Fruit fly (Drosophila melanogaster): ENCODE data around the gene kar.

DNA sequence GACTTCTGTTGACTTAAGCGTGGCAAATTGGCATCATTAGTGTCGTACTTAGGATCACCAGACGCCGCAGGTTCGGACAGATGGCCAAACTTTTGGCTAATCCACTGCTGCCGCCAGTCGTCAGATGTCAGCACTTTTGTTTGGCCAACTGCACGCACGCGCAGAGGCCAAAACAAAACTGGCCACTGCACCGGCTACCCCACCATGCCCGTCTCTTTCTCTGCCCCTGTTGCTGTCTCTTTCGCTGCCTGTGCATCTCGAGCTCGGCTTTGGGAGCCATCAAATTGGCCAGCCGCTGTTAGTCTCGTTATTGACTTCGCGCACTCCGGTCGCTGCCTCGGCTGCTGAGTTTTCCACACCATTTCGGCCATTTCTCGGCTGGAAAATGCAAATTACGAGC is 26.6 kb downstream of the kar start, which contains the start of gene CG14395:
- TF ChIP-seq CG14050 (GFP tag; IDR thresholded peaks at IDR 0.05) (no peak), CG1832 (GFP tag; optimal IDR thresholded peaks at IDR 0.05) (no peak), Bteb2 (GFP tag; optimal IDR thresholded peaks at IDR 0.05) (no peak), gfzf (GFP tag; optimal IDR thresholded peaks at IDR 0.05) (no peak)
